Worm (Caenorhabditis elegans): ENCODE data around the gene chpf-1.

ce11 chrV:10244018-10244720 lies 40.9 kb upstream of the chpf-1 start:
- TF ChIP-seq klf-2 (GFP tag; conservative IDR thresholded peaks at IDR 0.05) (no peak), ref-1 (GFP tag; conservative IDR thresholded peaks at IDR 0.05) (no peak), flt-1 (GFP tag; IDR thresholded peaks at IDR 0.05) (no peak), tab-1 (GFP tag; IDR thresholded peaks at IDR 0.05) (no peak), cog-1 (tag; optimal IDR thresholded peaks at IDR 0.05) (no peak), med-1 (GFP tag; optimal IDR thresholded peaks at IDR 0.05; ENCODE audit: insufficient read depth) (no peak), T22C8.4 (GFP tag; IDR thresholded peaks at IDR 0.05) (no peak), ztf-29 (GFP tag; IDR thresholded peaks at IDR 0.05) (no peak), ztf-23 (GFP tag; IDR thresholded peaks at IDR 0.05) (no peak)
